Worm (Caenorhabditis elegans) whole organism, late embryonic: Measurements from ENCODE around the gene srp-3.

ENCODE experiments used
- K09A11.1 ChIP-seq: sonication (generic microtip); optimal IDR thresholded peaks from 2 replicates; lab custom pipeline; 2017; ENCODE audit warnings: antibody characterized with exemption, mild to moderate bottlenecking, missing genetic modification characterization, missing compliant biosample characterization; ENCODE audit not compliant: insufficient read depth
- T23F11.4 ChIP-seq: fragments of 200-800 bp; sonication (Bioruptor generic); optimal IDR thresholded peaks from 2 replicates; lab custom pipeline; 2018; ENCODE audit warnings: mild to moderate bottlenecking, missing genetic modification characterization, missing compliant biosample characterization
- Y22D7AL.16 ChIP-seq: sonication (generic microtip); optimal IDR thresholded peaks from 2 replicates; lab custom pipeline; 2016; ENCODE audit warnings: missing genetic modification characterization, missing compliant biosample characterization
- ahr-1 ChIP-seq: sonication (generic microtip); optimal IDR thresholded peaks from 2 replicates; lab custom pipeline; 2016; ENCODE audit warnings: missing genetic modification characterization, missing compliant biosample characterization
- ama-1 ChIP-seq: fragments of 150-350 bp; optimal IDR thresholded peaks from 2 replicates; lab custom pipeline; 2014
- ceh-14 ChIP-seq: sonication (generic microtip); optimal IDR thresholded peaks from 2 replicates; lab custom pipeline; 2016; ENCODE audit warnings: missing genotype, missing genetic modification characterization, missing compliant biosample characterization
- ceh-18 ChIP-seq: sonication (generic microtip); optimal IDR thresholded peaks from 2 replicates; lab custom pipeline; 2016; ENCODE audit warnings: missing genetic modification characterization, missing compliant biosample characterization
- ceh-24 ChIP-seq: sonication (generic microtip); optimal IDR thresholded peaks from 2 replicates; lab custom pipeline; 2016; ENCODE audit warnings: mild to moderate bottlenecking, missing genetic modification characterization, missing compliant biosample characterization
- ceh-30 ChIP-seq: fragments of 150-350 bp; optimal IDR thresholded peaks from 2 replicates; lab custom pipeline; 2014; ENCODE audit warnings: missing biosample characterization, missing genetic modification characterization
- ceh-31 ChIP-seq: sonication (generic microtip); optimal IDR thresholded peaks from 2 replicates; lab custom pipeline; 2016; ENCODE audit warnings: missing genetic modification characterization, missing compliant biosample characterization
- ceh-45 ChIP-seq: fragments of 200-800 bp; sonication (Bioruptor generic); IDR thresholded peaks from 2 replicates; pipeline ENCODE4 v1.3.6; 2022; ENCODE audit warnings: missing genetic modification reagents, missing genetic modification characterization, missing compliant biosample characterization
- ceh-6 ChIP-seq: fragments of 200-800 bp; sonication (Bioruptor generic); optimal IDR thresholded peaks from 2 replicates; lab custom pipeline; 2018; ENCODE audit warnings: mild to moderate bottlenecking, missing genetic modification characterization, missing compliant biosample characterization
- ceh-9 ChIP-seq: sonication (generic microtip); optimal IDR thresholded peaks from 2 replicates; lab custom pipeline; 2016; ENCODE audit warnings: mild to moderate bottlenecking, missing genetic modification characterization, inconsistent platforms, missing compliant biosample characterization
- che-1 ChIP-seq: sonication (generic microtip); optimal IDR thresholded peaks from 2 replicates; lab custom pipeline; 2016; ENCODE audit warnings: mild to moderate bottlenecking, missing genetic modification characterization, missing compliant biosample characterization
- dmd-4 ChIP-seq: sonication (generic microtip); optimal IDR thresholded peaks from 2 replicates; lab custom pipeline; 2016; ENCODE audit warnings: borderline replicate concordance, missing genetic modification characterization, missing compliant biosample characterization
- dve-1 ChIP-seq: sonication (generic microtip); optimal IDR thresholded peaks from 2 replicates; lab custom pipeline; 2017; ENCODE audit warnings: antibody characterized with exemption, mild to moderate bottlenecking, missing genetic modification characterization, missing compliant biosample characterization
- elt-2 ChIP-seq: sonication (generic microtip); optimal IDR thresholded peaks from 2 replicates; lab custom pipeline; 2016; ENCODE audit warnings: missing genetic modification reagents, missing genetic modification characterization, missing compliant biosample characterization
- elt-4 ChIP-seq: sonication (generic microtip); optimal IDR thresholded peaks from 2 replicates; lab custom pipeline; 2016; ENCODE audit warnings: missing genetic modification characterization, missing compliant biosample characterization
- ets-4 ChIP-seq: sonication (generic microtip); optimal IDR thresholded peaks from 2 replicates; lab custom pipeline; 2016; ENCODE audit warnings: missing genetic modification characterization, missing compliant biosample characterization
- fax-1 ChIP-seq: sonication (generic microtip); optimal IDR thresholded peaks from 2 replicates; lab custom pipeline; 2016; ENCODE audit warnings: missing genotype, missing genetic modification characterization, missing compliant biosample characterization
- hlh-13 ChIP-seq: fragments of 200-800 bp; sonication (Bioruptor generic); optimal IDR thresholded peaks from 2 replicates; lab custom pipeline; 2018; ENCODE audit warnings: mild to moderate bottlenecking, missing genetic modification characterization, missing compliant biosample characterization
- hlh-15 ChIP-seq: sonication (generic microtip); optimal IDR thresholded peaks from 2 replicates; lab custom pipeline; 2016; ENCODE audit warnings: missing genetic modification characterization, missing compliant biosample characterization
- hlh-30 ChIP-seq: sonication (generic microtip); optimal IDR thresholded peaks from 2 replicates; lab custom pipeline; 2017; ENCODE audit warnings: antibody characterized with exemption, missing genetic modification characterization, missing compliant biosample characterization; ENCODE audit not compliant: insufficient read depth
- hlh-8 ChIP-seq: sonication (generic microtip); optimal IDR thresholded peaks from 2 replicates; lab custom pipeline; 2016; ENCODE audit warnings: missing genotype, missing genetic modification characterization, missing compliant biosample characterization
- lim-6 ChIP-seq: sonication (generic microtip); optimal IDR thresholded peaks from 2 replicates; lab custom pipeline; 2016; ENCODE audit warnings: missing genetic modification characterization, missing compliant biosample characterization
- lin-11 ChIP-seq: fragments of 200-800 bp; sonication (Bioruptor generic); optimal IDR thresholded peaks from 2 replicates; lab custom pipeline; 2018; ENCODE audit warnings: mild to moderate bottlenecking, missing genetic modification characterization, missing compliant biosample characterization
- madf-2 ChIP-seq: sonication (generic microtip); optimal IDR thresholded peaks from 2 replicates; lab custom pipeline; 2017; ENCODE audit warnings: missing genetic modification characterization, missing compliant biosample characterization
- nfya-1 ChIP-seq: sonication (generic microtip); optimal IDR thresholded peaks from 2 replicates; lab custom pipeline; 2017; ENCODE audit warnings: missing genetic modification characterization, mild to moderate bottlenecking, missing compliant biosample characterization, antibody characterized with exemption, moderate library complexity
- nhr-11 ChIP-seq: fragments of 150-350 bp; optimal IDR thresholded peaks from 2 replicates; lab custom pipeline; 2014; ENCODE audit warnings: missing biosample characterization, missing genetic modification characterization
- npax-4 ChIP-seq: sonication (generic microtip); optimal IDR thresholded peaks from 2 replicates; lab custom pipeline; 2016; ENCODE audit warnings: missing genetic modification characterization, missing compliant biosample characterization
- odd-2 ChIP-seq: sonication (generic microtip); optimal IDR thresholded peaks from 2 replicates; lab custom pipeline; 2017; ENCODE audit warnings: antibody characterized with exemption, mild to moderate bottlenecking, missing genetic modification characterization, missing compliant biosample characterization
- pag-3 ChIP-seq: sonication (generic microtip); optimal IDR thresholded peaks from 2 replicates; lab custom pipeline; 2016; ENCODE audit warnings: missing compliant biosample characterization, missing genetic modification characterization, borderline replicate concordance
- pat-9 ChIP-seq: fragments of 200-800 bp; sonication (Bioruptor generic); optimal IDR thresholded peaks from 2 replicates; lab custom pipeline; 2018; ENCODE audit warnings: mild to moderate bottlenecking, missing genetic modification characterization, moderate library complexity, missing compliant biosample characterization
- pha-2 ChIP-seq: sonication (generic microtip); optimal IDR thresholded peaks from 2 replicates; lab custom pipeline; 2017; ENCODE audit warnings: mild to moderate bottlenecking, missing genetic modification characterization, missing compliant biosample characterization
- pha-4 ChIP-seq: fragments of 150-350 bp; optimal IDR thresholded peaks from 2 replicates; lab custom pipeline; 2018; ENCODE audit warnings: missing biosample characterization, missing genetic modification reagents, missing genetic modification characterization
- pqm-1 ChIP-seq: sonication (generic microtip); optimal IDR thresholded peaks from 2 replicates; lab custom pipeline; 2016; ENCODE audit warnings: missing genetic modification characterization, missing compliant biosample characterization
- rnt-1 ChIP-seq: sonication (generic microtip); optimal IDR thresholded peaks from 2 replicates; lab custom pipeline; 2016; ENCODE audit warnings: missing genetic modification characterization, missing compliant biosample characterization
- sdc-2 ChIP-seq: sonication (generic microtip); optimal IDR thresholded peaks from 2 replicates; lab custom pipeline; 2016; ENCODE audit warnings: missing genotype, missing genetic modification characterization, missing compliant biosample characterization
- sox-2 ChIP-seq: fragments of 200-800 bp; sonication (Bioruptor generic); IDR thresholded peaks from 2 replicates; pipeline ENCODE4 v1.3.6; 2022; ENCODE audit warnings: missing genetic modification reagents, missing genetic modification characterization, missing compliant biosample characterization
- sox-4 ChIP-seq: sonication (generic microtip); optimal IDR thresholded peaks from 2 replicates; lab custom pipeline; 2017; ENCODE audit warnings: mild to moderate bottlenecking, missing genetic modification characterization, inconsistent platforms, missing compliant biosample characterization
- syd-9 ChIP-seq: sonication (generic microtip); optimal IDR thresholded peaks from 2 replicates; lab custom pipeline; 2016; ENCODE audit warnings: mild to moderate bottlenecking, missing genetic modification characterization, moderate library complexity, missing compliant biosample characterization
- tbx-2 ChIP-seq: sonication (generic microtip); optimal IDR thresholded peaks from 2 replicates; lab custom pipeline; 2016; ENCODE audit warnings: missing genetic modification characterization, missing compliant biosample characterization
- tbx-7 ChIP-seq: sonication (generic microtip); optimal IDR thresholded peaks from 2 replicates; lab custom pipeline; 2016; ENCODE audit warnings: missing genotype, missing genetic modification characterization, missing compliant biosample characterization
- ttx-3 ChIP-seq: sonication (generic microtip); optimal IDR thresholded peaks from 2 replicates; lab custom pipeline; 2016; ENCODE audit warnings: missing genetic modification reagents, missing genetic modification characterization, missing compliant biosample characterization
- unc-3 ChIP-seq, 2 experiments: fragments of 200-800 bp in 1 of 2; sonication (Bioruptor generic) in 1 of 2; sonication (generic microtip) in 1 of 2; conservative IDR thresholded peaks in 1 of 2; optimal IDR thresholded peaks in 1 of 2; 2 replicates each; pipeline versions ENCODE4 v1.3.6 to Lab custom; 2016 to 2022; ENCODE audit warnings: missing compliant biosample characterization in 2 of 2, missing genetic modification characterization in 2 of 2, missing genetic modification reagents in 1 of 2
- unc-42 ChIP-seq: sonication (generic microtip); optimal IDR thresholded peaks from 2 replicates; lab custom pipeline; 2016; ENCODE audit warnings: missing genotype, missing genetic modification characterization, missing compliant biosample characterization
- unc-86 ChIP-seq: sonication (generic microtip); optimal IDR thresholded peaks from 2 replicates; lab custom pipeline; 2016; ENCODE audit warnings: missing genetic modification characterization, missing compliant biosample characterization
- zip-5 ChIP-seq: sonication (generic microtip); optimal IDR thresholded peaks from 2 replicates; lab custom pipeline; 2016; ENCODE audit warnings: missing genetic modification characterization, missing compliant biosample characterization
- ztf-16 ChIP-seq: sonication (generic microtip); optimal IDR thresholded peaks from 2 replicates; lab custom pipeline; 2017; ENCODE audit warnings: missing genetic modification characterization, missing compliant biosample characterization

srp-3 gene

ce11 chrV:1868596-1869263, 39.9 kb upstream of the srp-3 start, which contains the start of gene knl-3 (continued):
- TF ChIP-seq sox-4 (tag; lab: Kevin White, UChicago): peak; percentile 64
- no peak for TF ChIP-seq pqm-1 (tag; lab: Kevin White, UChicago)
- TF ChIP-seq T23F11.4 (GFP tag; lab: Kevin White, UChicago): peak; percentile 27
- TF ChIP-seq rnt-1 (tag; lab: Kevin White, UChicago): peak; percentile 53
- peak; percentile 80 for TF ChIP-seq unc-42 (tag; lab: Kevin White, UChicago)
- peak; percentile 28 for TF ChIP-seq lim-6 (tag; lab: Kevin White, UChicago)
- peak; percentile 47 for TF ChIP-seq hlh-30 (tag; lab: Kevin White, UChicago)
- peak; percentile 77 for TF ChIP-seq elt-2 (tag; lab: Kevin White, UChicago)
- no peak for TF ChIP-seq npax-4 (tag; lab: Kevin White, UChicago)
- TF ChIP-seq ceh-31 (tag; lab: Kevin White, UChicago): peak; percentile 80
- TF ChIP-seq pha-4: no peak
- peak; percentile 51 for TF ChIP-seq hlh-13 (GFP tag; lab: Kevin White, UChicago)
- TF ChIP-seq madf-2 (tag; lab: Kevin White, UChicago): peak; percentile 53
- no peak for TF ChIP-seq ama-1 (lab: Kevin White, UChicago)
- TF ChIP-seq fax-1 (tag; lab: Kevin White, UChicago): peak; percentile 37
- TF ChIP-seq ceh-45 (GFP tag; lab: Robert Waterston, UW): peak; percentile 56; the same call in 1 of the 2 replicates
- TF ChIP-seq syd-9 (tag; lab: Kevin White, UChicago): peak; percentile 45
- TF ChIP-seq lin-11 (tag; lab: Kevin White, UChicago): peak; percentile 40
- peak; percentile 19 for TF ChIP-seq ceh-24 (tag; lab: Kevin White, UChicago)
- TF ChIP-seq unc-86 (tag; lab: Kevin White, UChicago): peak; percentile 67
- TF ChIP-seq ceh-30 (tag; lab: Kevin White, UChicago): peak; percentile 67
- TF ChIP-seq pat-9 (tag; lab: Kevin White, UChicago): peak; percentile 37
- TF ChIP-seq ttx-3: peak; percentile 31
- TF ChIP-seq tbx-7: no peak
- TF ChIP-seq elt-4 (tag; lab: Kevin White, UChicago): no peak
- peak; percentile 7 for TF ChIP-seq ets-4 (tag; lab: Kevin White, UChicago)
- peak; percentile 66 for TF ChIP-seq ceh-14 (tag; lab: Kevin White, UChicago)
- TF ChIP-seq nhr-11 (tag; lab: Kevin White, UChicago): no peak
- TF ChIP-seq tbx-2 (tag; lab: Kevin White, UChicago): peak; percentile 54
- TF ChIP-seq ceh-18 (tag; lab: Kevin White, UChicago): peak; percentile 49
- no peak for TF ChIP-seq odd-2 (tag; lab: Kevin White, UChicago)
- peak; percentile 62 for TF ChIP-seq Y22D7AL.16
- peak; percentile 30 for TF ChIP-seq sdc-2
- no peak for TF ChIP-seq ceh-9 (tag; lab: Kevin White, UChicago)
- no peak for TF ChIP-seq dmd-4 (tag; lab: Kevin White, UChicago)
- no peak for TF ChIP-seq hlh-8 (tag; lab: Kevin White, UChicago)
- TF ChIP-seq hlh-15 (tag; lab: Kevin White, UChicago): no peak
- TF ChIP-seq ztf-16 (tag; lab: Kevin White, UChicago): peak; percentile 36
- TF ChIP-seq dve-1: peak; percentile 66
- TF ChIP-seq sox-2 (GFP tag; lab: Robert Waterston, UW): no peak
- TF ChIP-seq ahr-1 (tag; lab: Kevin White, UChicago): peak; percentile 12
- TF ChIP-seq nfya-1 (tag; lab: Kevin White, UChicago): peak; percentile 83
- no peak for TF ChIP-seq zip-5 (tag; lab: Kevin White, UChicago)
- peak; percentile 66 for TF ChIP-seq pha-2 (tag; lab: Kevin White, UChicago)
- TF ChIP-seq unc-3 (GFP tag; conservative IDR thresholded peaks at IDR 0.05; lab: Robert Waterston, UW): 0 out of 2 replicates have a peak, but pooled peaks have one; percentile 31
- TF ChIP-seq unc-3 (tag; optimal IDR thresholded peaks at IDR 0.05; lab: Kevin White, UChicago): peak; percentile 67
- no peak for TF ChIP-seq K09A11.1 (tag; lab: Kevin White, UChicago)
- TF ChIP-seq pag-3 (tag; lab: Kevin White, UChicago): no peak
- no peak for TF ChIP-seq ceh-6 (GFP tag; lab: Kevin White, UChicago)
- peak; percentile 38 for TF ChIP-seq che-1 (tag; lab: Kevin White, UChicago)
